Worm (Caenorhabditis elegans) whole organism, L4 larva: ENCODE measurements around the gene hsp-110.

Source experiments
- F26F4.8 ChIP-seq: fragments of 200-800 bp; sonication (Bioruptor generic); conservative IDR thresholded peaks from 2 replicates; pipeline ENCODE4 v1.3.6; 2022; ENCODE audit warnings: missing genetic modification characterization, missing compliant biosample characterization
- F49E8.2 ChIP-seq: sonication (generic microtip); optimal IDR thresholded peaks from 2 replicates; lab custom pipeline; 2016; ENCODE audit warnings: missing compliant biosample characterization, mild to moderate bottlenecking, missing genetic modification characterization, borderline replicate concordance
- R02D3.7 ChIP-seq: fragments of 150-350 bp; sonication (generic microtip); optimal IDR thresholded peaks from 3 replicates; lab custom pipeline; 2014; ENCODE audit warnings: missing biosample characterization, missing genetic modification characterization
- Y105C5A.15 ChIP-seq: fragments of 200-800 bp; sonication (Bioruptor generic); IDR thresholded peaks from 2 replicates; pipeline ENCODE4 v1.3.6; 2022; ENCODE audit warnings: missing genetic modification characterization, missing compliant biosample characterization
- Y48G9A.11 ChIP-seq: fragments of 200-800 bp; sonication (Bioruptor generic); IDR thresholded peaks from 2 replicates; pipeline ENCODE4 v1.3.6; 2022; ENCODE audit warnings: missing genetic modification reagents, missing genetic modification characterization, missing compliant biosample characterization
- Y75B8A.6 ChIP-seq: fragments of 200-800 bp; sonication (Bioruptor generic); IDR thresholded peaks from 2 replicates; pipeline ENCODE4 v1.3.6; 2022; ENCODE audit warnings: missing genetic modification reagents, missing genetic modification characterization, missing compliant biosample characterization
- ZK337.2 ChIP-seq: fragments of 200-800 bp; sonication (Bioruptor generic); IDR thresholded peaks from 2 replicates; pipeline ENCODE4 v1.3.6; 2022; ENCODE audit warnings: missing genetic modification reagents, missing genetic modification characterization, missing compliant biosample characterization
- aly-2 ChIP-seq: sonication (generic microtip); optimal IDR thresholded peaks from 2 replicates; lab custom pipeline; 2018; ENCODE audit warnings: missing biosample characterization, missing genetic modification characterization
- arid-1 ChIP-seq: fragments of 200-800 bp; sonication (Bioruptor generic); conservative IDR thresholded peaks from 2 replicates; pipeline ENCODE4 v1.3.6; 2022; ENCODE audit warnings: missing genetic modification reagents, missing genetic modification characterization, missing compliant biosample characterization
- attf-4 ChIP-seq: sonication (generic microtip); optimal IDR thresholded peaks from 3 replicates; lab custom pipeline; 2017; ENCODE audit warnings: missing biosample characterization, missing genetic modification characterization
- ceh-32 ChIP-seq: sonication (generic microtip); optimal IDR thresholded peaks from 2 replicates; lab custom pipeline; 2016; ENCODE audit warnings: mild to moderate bottlenecking, missing genetic modification characterization, missing compliant biosample characterization; ENCODE audit not compliant: poor library complexity
- ceh-44 ChIP-seq: fragments of 200-800 bp; sonication (Bioruptor generic); IDR thresholded peaks from 2 replicates; pipeline ENCODE4 v1.3.6; 2022; ENCODE audit warnings: missing genetic modification reagents, missing genetic modification characterization, missing compliant biosample characterization
- ceh-62 ChIP-seq: sonication (generic microtip); optimal IDR thresholded peaks from 2 replicates; lab custom pipeline; 2017; ENCODE audit warnings: missing biosample characterization, missing genetic modification characterization
- ceh-82 ChIP-seq: sonication (generic microtip); optimal IDR thresholded peaks from 2 replicates; lab custom pipeline; 2017; ENCODE audit warnings: missing biosample characterization, missing genetic modification characterization
- cey-2 ChIP-seq: sonication (generic microtip); optimal IDR thresholded peaks from 3 replicates; lab custom pipeline; 2017; ENCODE audit warnings: missing genetic modification characterization, mild to moderate bottlenecking, missing compliant biosample characterization, antibody characterized with exemption, borderline replicate concordance; ENCODE audit not compliant: insufficient read depth
- daf-19 ChIP-seq: fragments of 200-800 bp; sonication (Bioruptor generic); conservative IDR thresholded peaks from 2 replicates; pipeline ENCODE4 v1.3.6; 2022; ENCODE audit warnings: missing genetic modification characterization, missing compliant biosample characterization
- daf-8 ChIP-seq: fragments of 200-800 bp; sonication (Bioruptor generic); IDR thresholded peaks from 2 replicates; pipeline ENCODE4 v1.3.6; 2022; ENCODE audit warnings: missing genetic modification characterization, missing compliant biosample characterization
- dmd-6 ChIP-seq: fragments of 200-800 bp; sonication (Bioruptor generic); IDR thresholded peaks from 2 replicates; pipeline ENCODE4 v1.3.6; 2022; ENCODE audit warnings: missing genetic modification reagents, missing genetic modification characterization, missing compliant biosample characterization
- dpl-1 ChIP-seq: fragments of 150-350 bp; optimal IDR thresholded peaks from 2 replicates; lab custom pipeline; 2014; ENCODE audit warnings: missing biosample characterization, missing genetic modification reagents, missing genetic modification characterization
- hif-1 ChIP-seq, 2 experiments: sonication (generic microtip); optimal IDR thresholded peaks; 2 replicates each; lab custom pipeline; 2016 to 2017; ENCODE audit warnings: missing compliant biosample characterization in 2 of 2, missing genetic modification characterization in 2 of 2, missing genetic modification reagents in 2 of 2, missing genotype in 2 of 2, mild to moderate bottlenecking in 1 of 2
- hlh-30 ChIP-seq: sonication (generic microtip); optimal IDR thresholded peaks from 2 replicates; lab custom pipeline; 2017; ENCODE audit warnings: antibody characterized with exemption, mild to moderate bottlenecking, missing genetic modification characterization, missing compliant biosample characterization; ENCODE audit not compliant: insufficient read depth
- hmg-1.1 ChIP-seq: fragments of 200-800 bp; sonication (Bioruptor generic); IDR thresholded peaks from 2 replicates; pipeline ENCODE4 v1.3.6; 2022; ENCODE audit warnings: missing genetic modification reagents, missing genetic modification characterization, missing compliant biosample characterization
- jun-1 ChIP-seq: fragments of 150-350 bp; optimal IDR thresholded peaks from 2 replicates; lab custom pipeline; 2014; ENCODE audit warnings: missing biosample characterization, missing genetic modification reagents, missing genetic modification characterization
- lim-7 ChIP-seq: fragments of 200-800 bp; sonication (Bioruptor generic); IDR thresholded peaks from 2 replicates; pipeline ENCODE4 v1.3.6; 2022; ENCODE audit warnings: missing genetic modification characterization, missing compliant biosample characterization
- lin-1 ChIP-seq: fragments of 200-800 bp; sonication (Bioruptor generic); IDR thresholded peaks from 2 replicates; pipeline ENCODE4 v1.3.6; 2022; ENCODE audit warnings: missing genetic modification reagents, missing genetic modification characterization, missing compliant biosample characterization
- lin-38 ChIP-seq: fragments of 200-800 bp; sonication (Bioruptor generic); IDR thresholded peaks from 2 replicates; pipeline ENCODE4 v1.3.6; 2022; ENCODE audit warnings: missing genetic modification reagents, missing genetic modification characterization, missing compliant biosample characterization
- lin-39 ChIP-seq: fragments of 150-350 bp; optimal IDR thresholded peaks from 2 replicates; lab custom pipeline; 2014; ENCODE audit warnings: missing biosample characterization, missing genetic modification reagents, missing genetic modification characterization
- lir-3 ChIP-seq: sonication (generic microtip); optimal IDR thresholded peaks from 2 replicates; lab custom pipeline; 2016; ENCODE audit warnings: mild to moderate bottlenecking, missing genetic modification characterization, missing compliant biosample characterization
- mxl-2 ChIP-seq: fragments of 200-800 bp; sonication (Bioruptor generic); conservative IDR thresholded peaks from 2 replicates; pipeline ENCODE4 v1.3.6; 2022; ENCODE audit warnings: missing genetic modification reagents, missing genetic modification characterization, missing compliant biosample characterization
- nhr-25 ChIP-seq: sonication (generic microtip); optimal IDR thresholded peaks from 2 replicates; lab custom pipeline; 2017; ENCODE audit warnings: missing genetic modification characterization, mild to moderate bottlenecking, missing compliant biosample characterization, antibody characterized with exemption, moderate library complexity, borderline replicate concordance; ENCODE audit not compliant: insufficient read depth
- nhr-42 ChIP-seq: fragments of 200-800 bp; sonication (Bioruptor generic); IDR thresholded peaks from 2 replicates; pipeline ENCODE4 v1.3.6; 2022; ENCODE audit warnings: missing genetic modification characterization, missing compliant biosample characterization
- nhr-6 ChIP-seq: fragments of 150-350 bp; optimal IDR thresholded peaks from 2 replicates; lab custom pipeline; 2014; ENCODE audit warnings: missing biosample characterization, missing genetic modification characterization
- pha-4 ChIP-seq, 2 experiments: fragments of 150-350 bp in 1 of 2; fragments of 200-800 bp in 1 of 2; sonication (Bioruptor generic) in 1 of 2; IDR thresholded peaks in 1 of 2; optimal IDR thresholded peaks in 1 of 2; 2 replicates each; pipeline versions ENCODE4 v1.3.6 to Lab custom; 2014 to 2022; ENCODE audit warnings: missing genetic modification characterization in 2 of 2, missing genetic modification reagents in 2 of 2, missing biosample characterization in 1 of 2, missing compliant biosample characterization in 1 of 2
- php-3 ChIP-seq: fragments of 200-800 bp; sonication (Bioruptor generic); IDR thresholded peaks from 2 replicates; pipeline ENCODE4 v1.3.6; 2022; ENCODE audit warnings: missing genetic modification reagents, missing genetic modification characterization, missing compliant biosample characterization
- pqm-1 ChIP-seq: sonication (generic microtip); optimal IDR thresholded peaks from 2 replicates; lab custom pipeline; 2017; ENCODE audit warnings: missing biosample characterization, missing genetic modification characterization
- saeg-2 ChIP-seq: fragments of 200-800 bp; sonication (Bioruptor generic); IDR thresholded peaks from 2 replicates; pipeline ENCODE4 v1.3.6; 2022; ENCODE audit warnings: missing genetic modification reagents, missing genetic modification characterization, missing compliant biosample characterization
- sdz-12 ChIP-seq: fragments of 200-800 bp; sonication (Bioruptor generic); optimal IDR thresholded peaks from 2 replicates; lab custom pipeline; 2018; ENCODE audit warnings: mild to moderate bottlenecking, missing genetic modification characterization, missing compliant biosample characterization
- snpc-1.2 ChIP-seq: fragments of 200-800 bp; sonication (Bioruptor generic); IDR thresholded peaks from 2 replicates; pipeline ENCODE4 v1.3.6; 2022; ENCODE audit warnings: missing genetic modification reagents, missing genetic modification characterization, missing compliant biosample characterization
- snpc-4 ChIP-seq: fragments of 150-350 bp; optimal IDR thresholded peaks from 2 replicates; lab custom pipeline; 2014; ENCODE audit warnings: missing biosample characterization, missing genetic modification characterization
- spr-3 ChIP-seq: fragments of 200-800 bp; sonication (Bioruptor generic); optimal IDR thresholded peaks from 2 replicates; lab custom pipeline; 2018; ENCODE audit warnings: mild to moderate bottlenecking, missing genetic modification characterization, missing compliant biosample characterization
- tag-97 ChIP-seq: fragments of 200-800 bp; sonication (Bioruptor generic); IDR thresholded peaks from 2 replicates; pipeline ENCODE4 v1.3.6; 2022; ENCODE audit warnings: missing genetic modification characterization, missing compliant biosample characterization
- unc-130 ChIP-seq: sonication (generic microtip); optimal IDR thresholded peaks from 2 replicates; lab custom pipeline; 2016; ENCODE audit warnings: missing genetic modification reagents, missing genetic modification characterization, missing compliant biosample characterization
- vab-7 ChIP-seq: fragments of 200-800 bp; sonication (Bioruptor generic); IDR thresholded peaks from 2 replicates; pipeline ENCODE4 v1.3.6; 2022; ENCODE audit warnings: missing genetic modification reagents, missing genetic modification characterization, missing compliant biosample characterization
- zip-11 ChIP-seq: fragments of 200-800 bp; sonication (Bioruptor generic); IDR thresholded peaks from 2 replicates; pipeline ENCODE4 v1.3.6; 2022; ENCODE audit warnings: missing genetic modification characterization, missing compliant biosample characterization
- ztf-11 ChIP-seq: fragments of 150-350 bp; optimal IDR thresholded peaks from 2 replicates; lab custom pipeline; 2014; ENCODE audit warnings: missing biosample characterization, missing genetic modification characterization

Gene hsp-110

DNA sequence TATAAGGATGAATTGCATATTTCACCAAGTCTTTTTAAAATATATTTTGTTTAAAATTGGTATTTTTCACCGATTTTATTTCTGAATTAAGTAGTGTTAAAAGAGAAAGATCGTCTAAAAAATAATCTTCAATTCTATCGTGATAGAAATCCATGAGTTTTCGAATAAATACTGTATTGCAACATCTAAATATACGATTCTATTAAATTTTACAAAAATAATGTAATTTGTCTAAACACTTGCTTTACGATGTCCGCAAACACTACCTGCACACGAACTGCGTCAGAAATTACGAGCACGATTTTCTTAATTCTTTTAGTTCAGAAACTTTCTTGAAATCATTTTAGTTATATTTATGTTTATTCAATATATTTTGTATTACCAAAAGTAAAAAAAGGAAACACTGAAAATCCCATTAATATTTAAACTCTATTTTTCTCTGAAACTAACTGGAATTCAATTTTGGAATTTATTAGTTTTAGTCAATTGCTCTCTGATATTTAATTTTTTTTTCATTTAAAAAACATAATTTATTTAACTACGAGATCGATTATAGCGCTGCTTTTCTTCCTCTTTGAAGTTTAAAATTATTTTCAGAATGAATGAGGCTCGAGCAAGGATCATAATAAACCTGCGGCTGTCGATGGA is 2.6 kb upstream of the hsp-110 start, which contains the start of gene mrpl-32 (continued):
- TF ChIP-seq arid-1 (GFP tag; lab: Robert Waterston, UW) = peak; percentile 75
- peak; percentile 28; the same call in 1 of the 2 replicates for TF ChIP-seq snpc-1.2 (GFP tag; lab: Robert Waterston, UW)
- TF ChIP-seq ztf-11 (tag; lab: Kevin White, UChicago) = no peak
- no peak for TF ChIP-seq ceh-62 (tag; lab: Kevin White, UChicago)
- TF ChIP-seq lin-1 (GFP tag; lab: Robert Waterston, UW) = peak; percentile 71; the same call in 1 of the 2 replicates
- no peak for TF ChIP-seq daf-19 (GFP tag; lab: Robert Waterston, UW)
- TF ChIP-seq snpc-4 (tag; lab: Kevin White, UChicago) = no peak
- TF ChIP-seq nhr-6 (tag; lab: Kevin White, UChicago) = peak; percentile 15
- TF ChIP-seq cey-2 (tag; lab: Kevin White, UChicago) = no peak
- TF ChIP-seq tag-97 (GFP tag; lab: Robert Waterston, UW) = no peak
- TF ChIP-seq zip-11 = peak; percentile 32; the same call in 1 of the 2 replicates
- TF ChIP-seq saeg-2 (GFP tag; lab: Robert Waterston, UW) = no peak
- TF ChIP-seq vab-7 (GFP tag; lab: Robert Waterston, UW) = peak; percentile 42; the same call in 1 of the 2 replicates
- TF ChIP-seq lim-7 (GFP tag; lab: Robert Waterston, UW) = 0 out of 2 replicates have a peak, but pooled peaks have one; percentile 56
- TF ChIP-seq ceh-32 (tag; lab: Kevin White, UChicago) = no peak
- peak; percentile 73 for TF ChIP-seq F49E8.2 (tag; lab: Kevin White, UChicago)
- peak; percentile 40 for TF ChIP-seq lir-3 (tag; lab: Kevin White, UChicago)
- no peak for TF ChIP-seq spr-3 (GFP tag; lab: Kevin White, UChicago)
- TF ChIP-seq attf-4 (tag; lab: Kevin White, UChicago) = no peak
- peak; percentile 77 for TF ChIP-seq lin-38 (GFP tag; lab: Robert Waterston, UW)
- peak; percentile 33; the same call in 1 of the 2 replicates for TF ChIP-seq php-3 (GFP tag; lab: Robert Waterston, UW)
- 0 out of 2 replicates have a peak, but pooled peaks have one; percentile 15 for TF ChIP-seq Y75B8A.6 (GFP tag; lab: Robert Waterston, UW)
- peak; percentile 56 for TF ChIP-seq Y48G9A.11 (GFP tag; lab: Robert Waterston, UW)
- no peak for TF ChIP-seq aly-2
- peak; percentile 9 for TF ChIP-seq dpl-1 (GFP tag; lab: Kevin White, UChicago)
- no peak for TF ChIP-seq unc-130 (GFP tag; lab: Kevin White, UChicago)
- no peak for TF ChIP-seq nhr-25 (tag; lab: Kevin White, UChicago)

ce11 chrIII:8446940-8447403 is 263 bp upstream of the hsp-110 start, which contains the start of gene rpn-3:
TSS of gene rpn-3 (plus strand) at chrIII:8447353.
- TF ChIP-seq ceh-44 = no peak
- peak; percentile 74 to 81 for TF ChIP-seq hif-1 (tag; optimal IDR thresholded peaks at IDR 0.05; lab: Kevin White, UChicago)
- TF ChIP-seq vab-7 (GFP tag; lab: Robert Waterston, UW) = no peak; the same call in 1 of the 2 replicates
- peak; percentile 61 for TF ChIP-seq lir-3 (tag; lab: Kevin White, UChicago)
- no peak for TF ChIP-seq daf-8 (GFP tag; lab: Robert Waterston, UW)
- no peak for TF ChIP-seq R02D3.7 (tag; lab: Kevin White, UChicago)
- TF ChIP-seq lin-39 (tag; lab: Kevin White, UChicago) = peak; percentile 48
- no peak for TF ChIP-seq ceh-82 (tag; lab: Kevin White, UChicago)
- peak; percentile 93 for TF ChIP-seq pha-4 (GFP tag; IDR thresholded peaks at IDR 0.05; lab: Robert Waterston, UW)
- peak; percentile 98 for TF ChIP-seq pha-4 (tag; optimal IDR thresholded peaks at IDR 0.05; lab: Kevin White, UChicago)
- TF ChIP-seq F26F4.8 (GFP tag; lab: Robert Waterston, UW) = no peak
- TF ChIP-seq tag-97 (GFP tag; lab: Robert Waterston, UW) = no peak
- peak; percentile 72; the same call in 1 of the 2 replicates for TF ChIP-seq nhr-42 (GFP tag; lab: Robert Waterston, UW)
- no peak for TF ChIP-seq lim-7 (GFP tag; lab: Robert Waterston, UW)
- no peak; the same call in 1 of the 2 replicates for TF ChIP-seq daf-19 (GFP tag; lab: Robert Waterston, UW)
- TF ChIP-seq Y105C5A.15 (GFP tag; lab: Robert Waterston, UW) = no peak
- peak; percentile 84 for TF ChIP-seq hmg-1.1 (GFP tag; lab: Robert Waterston, UW)
- peak; percentile 74 for TF ChIP-seq jun-1 (tag; lab: Kevin White, UChicago)
- TF ChIP-seq unc-130 (GFP tag; lab: Kevin White, UChicago) = peak; percentile 74
- TF ChIP-seq hlh-30 (tag; lab: Kevin White, UChicago) = peak; percentile 94
- TF ChIP-seq dmd-6 (GFP tag; lab: Robert Waterston, UW) = peak; percentile 91
- TF ChIP-seq ZK337.2 (GFP tag; lab: Robert Waterston, UW) = no peak
- TF ChIP-seq spr-3 (GFP tag; lab: Kevin White, UChicago) = peak; percentile 78
- peak; percentile 42 for TF ChIP-seq pqm-1
- no peak for TF ChIP-seq sdz-12 (GFP tag; lab: Kevin White, UChicago)
- TF ChIP-seq mxl-2 (GFP tag; lab: Robert Waterston, UW) = no peak
- TF ChIP-seq nhr-6 (tag; lab: Kevin White, UChicago) = peak; percentile 94
